Worm (Caenorhabditis elegans) whole organism, L2 larva: Measurements from ENCODE around the gene gcy-3.
"Not testable (repeated sequence)": the region's sequence is repeated elsewhere in the genome, so short reads cannot be mapped to it uniquely, and the experiment has no call there.

Experiments used
- C34F6.9 ChIP-seq: fragments of 150-350 bp; optimal IDR thresholded peaks from 2 replicates; lab custom pipeline; 2014; ENCODE audit warnings: missing biosample characterization, missing genetic modification characterization
- F13H6.1 ChIP-seq: sonication (generic microtip); optimal IDR thresholded peaks from 2 replicates; lab custom pipeline; 2016; ENCODE audit warnings: missing genetic modification characterization, missing compliant biosample characterization
- Y55F3AM.14 ChIP-seq: fragments of 200-800 bp; sonication (Bioruptor generic); optimal IDR thresholded peaks from 2 replicates; lab custom pipeline; 2018; ENCODE audit warnings: mild to moderate bottlenecking, missing genetic modification characterization, missing compliant biosample characterization
- alr-1 ChIP-seq: fragments of 150-350 bp; optimal IDR thresholded peaks from 2 replicates; lab custom pipeline; 2014; ENCODE audit warnings: missing biosample characterization, missing genetic modification characterization
- aly-2 ChIP-seq: fragments of 150-350 bp; optimal IDR thresholded peaks from 2 replicates; lab custom pipeline; 2014; ENCODE audit warnings: missing biosample characterization, missing genetic modification characterization
- ama-1 ChIP-seq: fragments of 150-350 bp; optimal IDR thresholded peaks from 2 replicates; lab custom pipeline; 2018; ENCODE audit warnings: inconsistent platforms
- ceh-16 ChIP-seq: fragments of 150-350 bp; optimal IDR thresholded peaks from 2 replicates; lab custom pipeline; 2014; ENCODE audit warnings: missing biosample characterization, missing genetic modification characterization
- crh-2 ChIP-seq: sonication (generic microtip); optimal IDR thresholded peaks from 2 replicates; lab custom pipeline; 2017; ENCODE audit warnings: missing biosample characterization, missing genetic modification characterization
- dmd-4 ChIP-seq: sonication (generic microtip); optimal IDR thresholded peaks from 2 replicates; lab custom pipeline; 2017; ENCODE audit warnings: missing biosample characterization, missing genetic modification characterization
- egl-27 ChIP-seq: sonication (generic microtip); optimal IDR thresholded peaks from 3 replicates; lab custom pipeline; 2017; ENCODE audit warnings: missing biosample characterization, missing genetic modification reagents, missing genetic modification characterization
- elt-3 ChIP-seq: sonication (generic microtip); optimal IDR thresholded peaks from 2 replicates; lab custom pipeline; 2017; ENCODE audit warnings: missing biosample characterization, missing genetic modification characterization
- fos-1 ChIP-seq: fragments of 150-350 bp; optimal IDR thresholded peaks from 2 replicates; lab custom pipeline; 2014; ENCODE audit warnings: missing biosample characterization, missing genetic modification characterization
- lin-11 ChIP-seq: fragments of 150-350 bp; sonication (generic microtip); optimal IDR thresholded peaks from 2 replicates; lab custom pipeline; 2014; ENCODE audit warnings: missing biosample characterization, missing genetic modification characterization, inconsistent platforms, mixed read lengths
- mab-5 ChIP-seq: fragments of 150-350 bp; optimal IDR thresholded peaks from 2 replicates; lab custom pipeline; 2014; ENCODE audit warnings: missing biosample characterization, missing genetic modification characterization
- mbf-1 ChIP-seq: sonication (generic microtip); optimal IDR thresholded peaks from 2 replicates; lab custom pipeline; 2017; ENCODE audit warnings: missing biosample characterization, missing genetic modification characterization
- nhr-11 ChIP-seq: fragments of 150-350 bp; optimal IDR thresholded peaks from 2 replicates; lab custom pipeline; 2014; ENCODE audit warnings: missing biosample characterization, missing genetic modification characterization
- nhr-21 ChIP-seq: fragments of 150-350 bp; optimal IDR thresholded peaks from 2 replicates; lab custom pipeline; 2014; ENCODE audit warnings: missing biosample characterization, missing genetic modification characterization
- nhr-25 ChIP-seq: fragments of 150-350 bp; sonication (generic microtip); optimal IDR thresholded peaks from 3 replicates; lab custom pipeline; 2014; ENCODE audit warnings: missing biosample characterization, missing genetic modification characterization
- peb-1 ChIP-seq: fragments of 150-350 bp; optimal IDR thresholded peaks from 2 replicates; lab custom pipeline; 2014; ENCODE audit warnings: missing biosample characterization, missing genetic modification characterization
- skn-1 ChIP-seq: sonication (generic microtip); optimal IDR thresholded peaks from 2 replicates; lab custom pipeline; 2017; ENCODE audit warnings: missing biosample characterization, missing genetic modification characterization
- sma-3 ChIP-seq: sonication (generic microtip); optimal IDR thresholded peaks from 2 replicates; lab custom pipeline; 2016; ENCODE audit warnings: missing genetic modification reagents, missing genetic modification characterization, missing compliant biosample characterization
- sma-9 ChIP-seq, 2 experiments: fragments of 150-350 bp in 1 of 2; sonication (generic microtip) in 1 of 2; optimal IDR thresholded peaks; 2 replicates each; lab custom pipeline; 2014 to 2016; ENCODE audit warnings: missing genetic modification characterization in 2 of 2, mild to moderate bottlenecking in 1 of 2, missing biosample characterization in 1 of 2, missing compliant biosample characterization in 1 of 2, missing genetic modification reagents in 1 of 2, moderate library complexity in 1 of 2
- snpc-4 ChIP-seq: fragments of 150-350 bp; optimal IDR thresholded peaks from 2 replicates; lab custom pipeline; 2014; ENCODE audit warnings: missing biosample characterization, missing genetic modification characterization
- unc-39 ChIP-seq: fragments of 150-350 bp; optimal IDR thresholded peaks from 2 replicates; lab custom pipeline; 2014; ENCODE audit warnings: missing biosample characterization, missing genetic modification characterization
- unc-62 ChIP-seq: fragments of 150-350 bp; optimal IDR thresholded peaks from 2 replicates; lab custom pipeline; 2014; ENCODE audit warnings: missing biosample characterization, missing genetic modification reagents, missing genetic modification characterization
- zag-1 ChIP-seq: fragments of 150-350 bp; optimal IDR thresholded peaks from 2 replicates; lab custom pipeline; 2014; ENCODE audit warnings: missing biosample characterization, missing genetic modification characterization
- ztf-1 ChIP-seq: fragments of 200-800 bp; sonication (Bioruptor generic); conservative IDR thresholded peaks from 2 replicates; pipeline ENCODE4 v1.3.6; 2022; ENCODE audit warnings: missing genetic modification characterization, missing compliant biosample characterization
- ztf-11 ChIP-seq: sonication (generic microtip); optimal IDR thresholded peaks from 2 replicates; lab custom pipeline; 2017; ENCODE audit warnings: missing biosample characterization, missing genetic modification characterization

Gene gcy-3

ce11 chrII:9468414-9468813 lies 38.7 kb downstream of the gcy-3 start, which contains the start of gene chil-23:
Gene chil-23 (minus strand): TSS chrII:9468611.
- no peak for TF ChIP-seq sma-3 (GFP tag; lab: Kevin White, UChicago)
- TF ChIP-seq nhr-11: no peak
- TF ChIP-seq skn-1 (tag; lab: Kevin White, UChicago): peak; percentile 48
- TF ChIP-seq sma-9 (GFP tag; optimal IDR thresholded peaks at IDR 0.05; lab: Kevin White, UChicago): peak; percentile 60
- no peak for TF ChIP-seq sma-9 (tag; optimal IDR thresholded peaks at IDR 0.05; lab: Kevin White, UChicago)
- TF ChIP-seq fos-1 (tag; lab: Kevin White, UChicago): peak; percentile 89
- no peak for TF ChIP-seq unc-62 (GFP tag; lab: Kevin White, UChicago)
- peak; percentile 23 for TF ChIP-seq crh-2 (tag; lab: Kevin White, UChicago)

DNA sequence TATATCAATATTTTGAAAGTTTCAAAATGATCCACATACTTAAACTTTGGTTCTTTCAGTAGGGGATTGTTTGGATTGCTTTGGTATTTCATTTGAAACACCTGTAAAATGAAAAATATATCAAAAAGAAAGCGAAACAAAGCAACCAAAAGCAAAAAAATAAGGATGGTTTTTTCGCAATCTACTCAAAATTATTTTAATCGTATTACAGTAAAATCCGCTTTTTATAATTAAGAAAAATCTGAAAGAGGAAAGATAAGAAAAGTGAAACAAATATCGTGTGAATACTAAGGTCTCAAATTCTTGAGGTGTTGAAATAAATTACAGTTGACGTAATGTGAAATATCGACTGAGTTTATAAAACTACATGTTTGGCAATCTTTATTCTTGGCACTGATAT lies 41.0 kb downstream of the gcy-3 start, which contains the start of gene chil-22:
TSS of gene chil-22 (minus strand) at position 101 of the 400 bp plus-strand sequence.
- TF ChIP-seq F13H6.1 (tag; lab: Kevin White, UChicago): no peak
- TF ChIP-seq unc-62 (GFP tag; lab: Kevin White, UChicago): no peak
- no peak for TF ChIP-seq egl-27
- no peak for TF ChIP-seq nhr-21 (tag; lab: Kevin White, UChicago)
- TF ChIP-seq mab-5 (tag; lab: Kevin White, UChicago): no peak
- TF ChIP-seq ceh-16 (tag; lab: Kevin White, UChicago): no peak
- TF ChIP-seq zag-1: no peak
- no peak for TF ChIP-seq ama-1 (lab: Kevin White, UChicago)
- TF ChIP-seq lin-11 (tag; lab: Kevin White, UChicago): no peak
- no peak for TF ChIP-seq alr-1

- TF ChIP-seq C34F6.9; aly-2; skn-1 (tag; lab: Kevin White, UChicago): not testable (repeated sequence)
Measured at ce11 chrII:9461881-9462280, 45.2 kb downstream of the gcy-3 start, which contains the start of gene chil-21. Gene chil-21 (minus strand): TSS chrII:9461981.

DNA sequence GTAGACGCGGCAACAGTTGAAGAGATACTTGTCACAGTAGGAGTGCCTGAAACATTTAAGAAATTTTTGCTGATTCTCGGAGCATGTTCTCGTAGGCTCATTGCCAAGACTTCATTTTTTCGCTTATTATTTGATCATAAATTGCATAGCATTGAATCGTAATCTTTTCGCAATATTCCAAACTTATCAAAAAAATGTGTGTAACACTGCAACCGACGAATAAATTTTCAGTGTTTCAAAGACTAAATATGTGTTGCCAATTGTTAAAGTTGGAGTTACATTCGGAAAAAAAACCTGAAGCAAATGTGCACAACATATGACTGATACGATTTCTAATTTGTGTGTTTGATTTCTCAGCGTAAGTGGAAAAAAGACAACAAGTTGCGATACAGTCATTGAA lies 47.6 kb downstream of the gcy-3 start, which contains the start of gene R09D1.14:
TSS of gene R09D1.14 (minus strand) at position 101 of the 400 bp plus-strand sequence.
- TF ChIP-seq nhr-25, dmd-4, lin-11 (tag; lab: Kevin White, UChicago): not testable (repeated sequence)
- TF ChIP-seq, all 48 proteins: peak for 0; not testable (repeated sequence) for 48

ce11 chrII:9454304-9454703 lies 52.8 kb downstream of the gcy-3 start, which contains the start of gene chil-19:
Gene chil-19 (minus strand): TSS chrII:9454404.
- no peak for TF ChIP-seq Y55F3AM.14 (GFP tag; lab: Kevin White, UChicago)
- no peak for TF ChIP-seq ztf-11 (tag; lab: Kevin White, UChicago)
- no peak for TF ChIP-seq snpc-4 (tag; lab: Kevin White, UChicago)
- no peak for TF ChIP-seq elt-3 (tag; lab: Kevin White, UChicago)
- no peak for TF ChIP-seq peb-1 (tag; lab: Kevin White, UChicago)
- no peak for TF ChIP-seq C34F6.9
- no peak for TF ChIP-seq ama-1 (lab: Kevin White, UChicago)
- no peak for TF ChIP-seq nhr-25 (tag; lab: Kevin White, UChicago)
- TF ChIP-seq ztf-1: no peak
- TF ChIP-seq skn-1 (tag; lab: Kevin White, UChicago): no peak
- TF ChIP-seq alr-1: no peak
- no peak for TF ChIP-seq mbf-1 (tag; lab: Kevin White, UChicago)
- no peak for TF ChIP-seq unc-39 (tag; lab: Kevin White, UChicago)
